Worm (Caenorhabditis elegans): ENCODE measurements around the gene F44E5.4.

ce11 chrII:11790458-11790857 lies 31.3 kb upstream of the F44E5.4 start, which contains the start of gene F43G6.4:
- TF ChIP-seq elt-2 (tag; optimal IDR thresholded peaks at IDR 0.05) (no peak), sdc-2 (tag; optimal IDR thresholded peaks at IDR 0.05) (no peak), lin-11 (tag; optimal IDR thresholded peaks at IDR 0.05) (no peak), ets-4 (tag; optimal IDR thresholded peaks at IDR 0.05) (no peak), nhr-11 (tag; optimal IDR thresholded peaks at IDR 0.05) (no peak), npax-4 (tag; optimal IDR thresholded peaks at IDR 0.05) (no peak), K02D7.2 (tag; optimal IDR thresholded peaks at IDR 0.05) (no peak), ceh-34 (tag; optimal IDR thresholded peaks at IDR 0.05) (no peak), fkh-10 (GFP tag; optimal IDR thresholded peaks at IDR 0.05) (no peak), ama-1 (optimal IDR thresholded peaks at IDR 0.05) (no peak), F13H6.1 (tag; optimal IDR thresholded peaks at IDR 0.05) (no peak), ceh-31 (tag; optimal IDR thresholded peaks at IDR 0.05) (no peak)
